Worm (Caenorhabditis elegans) whole organism, late embryonic: ENCODE measurements around the gene W06F12.2.

Experiments
- Y22D7AL.16 ChIP-seq: sonication (generic microtip); optimal IDR thresholded peaks from 2 replicates; lab custom pipeline; 2016; ENCODE audit warnings: missing genetic modification characterization, missing compliant biosample characterization
- lin-11 ChIP-seq: fragments of 200-800 bp; sonication (Bioruptor generic); optimal IDR thresholded peaks from 2 replicates; lab custom pipeline; 2018; ENCODE audit warnings: mild to moderate bottlenecking, missing genetic modification characterization, missing compliant biosample characterization
- madf-2 ChIP-seq: sonication (generic microtip); optimal IDR thresholded peaks from 2 replicates; lab custom pipeline; 2017; ENCODE audit warnings: missing genetic modification characterization, missing compliant biosample characterization
- odd-2 ChIP-seq: sonication (generic microtip); optimal IDR thresholded peaks from 2 replicates; lab custom pipeline; 2017; ENCODE audit warnings: antibody characterized with exemption, mild to moderate bottlenecking, missing genetic modification characterization, missing compliant biosample characterization
- unc-42 ChIP-seq: sonication (generic microtip); optimal IDR thresholded peaks from 2 replicates; lab custom pipeline; 2016; ENCODE audit warnings: missing genotype, missing genetic modification characterization, missing compliant biosample characterization

DNA sequence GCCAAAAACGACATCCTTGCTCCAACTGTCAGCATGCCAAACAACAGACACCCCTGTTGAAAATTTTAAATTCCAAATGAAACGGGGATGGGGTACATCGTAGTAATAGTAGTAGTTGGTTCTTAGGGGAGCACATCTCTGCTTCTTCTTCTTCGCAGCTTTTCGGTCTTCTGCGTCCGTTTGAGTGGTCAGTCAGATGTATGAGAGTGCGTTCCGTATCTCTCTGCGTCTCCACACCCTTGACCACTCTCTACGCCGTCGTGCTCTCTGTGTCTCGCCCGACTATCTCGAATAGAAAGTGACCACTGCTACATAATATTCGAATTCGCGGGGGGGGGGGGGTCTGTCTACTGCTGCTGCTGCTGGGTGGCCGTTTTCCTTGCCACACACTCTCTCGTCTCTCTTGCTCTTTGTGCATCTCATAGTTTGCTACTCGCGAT, 18.6 kb downstream of the W06F12.2 start:
- TF ChIP-seq unc-42 (tag; lab: Kevin White, UChicago) (no peak), lin-11 (no peak), madf-2 (tag; lab: Kevin White, UChicago) (no peak), odd-2 (tag; lab: Kevin White, UChicago) (no peak), Y22D7AL.16 (tag; lab: Kevin White, UChicago) (no peak)
